Worm (Caenorhabditis elegans) whole organism, midembryonic: Measurements from ENCODE around the gene Y44F5A.1.

Source experiments
- T22C8.4 ChIP-seq: fragments of 200-800 bp; sonication (Bioruptor generic); IDR thresholded peaks from 2 replicates; pipeline ENCODE4 v1.3.6; 2022; ENCODE audit warnings: missing genetic modification characterization, missing compliant biosample characterization
- cog-1 ChIP-seq: sonication (generic microtip); optimal IDR thresholded peaks from 2 replicates; lab custom pipeline; 2016; ENCODE audit warnings: missing genetic modification characterization, missing compliant biosample characterization
- flt-1 ChIP-seq: fragments of 200-800 bp; sonication (Bioruptor generic); IDR thresholded peaks from 2 replicates; pipeline ENCODE4 v1.3.6; 2022; ENCODE audit warnings: missing genetic modification characterization, missing compliant biosample characterization
- klf-2 ChIP-seq: fragments of 200-800 bp; sonication (Bioruptor generic); conservative IDR thresholded peaks from 2 replicates; pipeline ENCODE4 v1.3.6; 2022; ENCODE audit warnings: missing genetic modification reagents, missing genetic modification characterization, missing compliant biosample characterization
- med-1 ChIP-seq: sonication (generic microtip); optimal IDR thresholded peaks from 2 replicates; lab custom pipeline; 2017; ENCODE audit warnings: missing genetic modification characterization, mild to moderate bottlenecking, missing compliant biosample characterization, antibody characterized with exemption, missing genetic modification reagents; ENCODE audit not compliant: insufficient read depth
- ref-1 ChIP-seq: fragments of 200-800 bp; sonication (Bioruptor generic); conservative IDR thresholded peaks from 2 replicates; pipeline ENCODE4 v1.3.6; 2022; ENCODE audit warnings: missing genetic modification reagents, missing genetic modification characterization, missing compliant biosample characterization
- tab-1 ChIP-seq: fragments of 200-800 bp; sonication (Bioruptor generic); IDR thresholded peaks from 2 replicates; pipeline ENCODE4 v1.3.6; 2022; ENCODE audit warnings: missing genetic modification characterization, missing compliant biosample characterization
- ztf-23 ChIP-seq: fragments of 200-800 bp; sonication (Bioruptor generic); IDR thresholded peaks from 2 replicates; pipeline ENCODE4 v1.3.6; 2022; ENCODE audit warnings: missing genetic modification reagents, missing genetic modification characterization, missing compliant biosample characterization
- ztf-29 ChIP-seq: fragments of 200-800 bp; sonication (Bioruptor generic); IDR thresholded peaks from 2 replicates; pipeline ENCODE4 v1.3.6; 2022; ENCODE audit warnings: missing genetic modification reagents, missing genetic modification characterization, missing compliant biosample characterization

Y44F5A.1 gene

ce11 chrIII:4224722-4225121 is 22.7 kb downstream of the Y44F5A.1 start:
- TF ChIP-seq cog-1 (tag; lab: Kevin White, UChicago) (no peak), klf-2 (GFP tag; lab: Robert Waterston, UW) (no peak), ref-1 (GFP tag; lab: Robert Waterston, UW) (no peak), flt-1 (GFP tag; lab: Robert Waterston, UW) (no peak), tab-1 (GFP tag; lab: Robert Waterston, UW) (no peak), ztf-23 (no peak), med-1 (GFP tag; lab: Kevin White, UChicago) (no peak), T22C8.4 (GFP tag; lab: Robert Waterston, UW) (no peak), ztf-29 (GFP tag; lab: Robert Waterston, UW) (no peak)

- TF ChIP-seq klf-2 (GFP tag; lab: Robert Waterston, UW), result no peak
- peak; percentile 39; the same call in 1 of the 2 replicates for TF ChIP-seq ztf-29 (GFP tag; lab: Robert Waterston, UW)
- no peak for TF ChIP-seq ref-1 (GFP tag; lab: Robert Waterston, UW)
- TF ChIP-seq med-1 (GFP tag; lab: Kevin White, UChicago), result no peak
- peak; percentile 56 for TF ChIP-seq cog-1 (tag; lab: Kevin White, UChicago)
- no peak for TF ChIP-seq tab-1 (GFP tag; lab: Robert Waterston, UW)
- no peak for TF ChIP-seq flt-1 (GFP tag; lab: Robert Waterston, UW)
- TF ChIP-seq T22C8.4 (GFP tag; lab: Robert Waterston, UW), result no peak
- no peak for TF ChIP-seq ztf-23
Measured at ce11 chrIII:4223668-4224127, 23.8 kb downstream of the Y44F5A.1 start.

- TF ChIP-seq tab-1 (GFP tag; lab: Robert Waterston, UW), result no peak
- TF ChIP-seq flt-1 (GFP tag; lab: Robert Waterston, UW), result no peak
- no peak for TF ChIP-seq T22C8.4 (GFP tag; lab: Robert Waterston, UW)
Measured at ce11 chrIII:4221527-4221926, 25.9 kb downstream of the Y44F5A.1 start.

ce11 chrIII:4220864-4221263 is 26.6 kb downstream of the Y44F5A.1 start:
- no peak for TF ChIP-seq med-1 (GFP tag; lab: Kevin White, UChicago)
- TF ChIP-seq ref-1 (GFP tag; lab: Robert Waterston, UW), result no peak
- no peak for TF ChIP-seq ztf-23
- no peak for TF ChIP-seq ztf-29 (GFP tag; lab: Robert Waterston, UW)

- TF ChIP-seq klf-2 (GFP tag; lab: Robert Waterston, UW) (no peak), flt-1 (GFP tag; lab: Robert Waterston, UW) (no peak), ztf-29 (GFP tag; lab: Robert Waterston, UW) (no peak), ztf-23 (no peak), med-1 (GFP tag; lab: Kevin White, UChicago) (no peak), cog-1 (tag; lab: Kevin White, UChicago) (no peak), T22C8.4 (GFP tag; lab: Robert Waterston, UW) (no peak), tab-1 (GFP tag; lab: Robert Waterston, UW) (no peak), ref-1 (GFP tag; lab: Robert Waterston, UW) (no peak)
Measured at ce11 chrIII:4210661-4211060, 36.8 kb downstream of the Y44F5A.1 start.

ce11 chrIII:4209188-4209587 is 38.3 kb downstream of the Y44F5A.1 start, which contains the start of gene phlp-2:
Gene phlp-2, plus strand, starts transcription at chrIII:4209488.
- TF ChIP-seq T22C8.4 (GFP tag; lab: Robert Waterston, UW) (no peak), ref-1 (GFP tag; lab: Robert Waterston, UW) (no peak), klf-2 (GFP tag; lab: Robert Waterston, UW) (no peak), flt-1 (GFP tag; lab: Robert Waterston, UW) (no peak), cog-1 (tag; lab: Kevin White, UChicago) (no peak), ztf-23 (no peak), ztf-29 (GFP tag; lab: Robert Waterston, UW) (no peak), tab-1 (GFP tag; lab: Robert Waterston, UW) (no peak), med-1 (GFP tag; lab: Kevin White, UChicago) (no peak)

ce11 chrIII:4208210-4208609 is 39.3 kb downstream of the Y44F5A.1 start:
- TF ChIP-seq flt-1 (GFP tag; lab: Robert Waterston, UW) (no peak), klf-2 (GFP tag; lab: Robert Waterston, UW) (no peak), T22C8.4 (GFP tag; lab: Robert Waterston, UW) (no peak), ztf-23 (no peak), ztf-29 (GFP tag; lab: Robert Waterston, UW) (no peak), cog-1 (tag; lab: Kevin White, UChicago) (no peak), med-1 (GFP tag; lab: Kevin White, UChicago) (no peak), tab-1 (GFP tag; lab: Robert Waterston, UW) (no peak), ref-1 (GFP tag; lab: Robert Waterston, UW) (no peak)

- no peak for TF ChIP-seq T22C8.4 (GFP tag; lab: Robert Waterston, UW)
- TF ChIP-seq cog-1 (tag; lab: Kevin White, UChicago), result no peak
- TF ChIP-seq ztf-29 (GFP tag; lab: Robert Waterston, UW), result no peak
Measured at ce11 chrIII:4205751-4206327, 41.6 kb downstream of the Y44F5A.1 start, which contains the start of gene R74.8. Gene R74.8, plus strand, starts transcription at chrIII:4206277.

- TF ChIP-seq ref-1 (GFP tag; lab: Robert Waterston, UW) (no peak), flt-1 (GFP tag; lab: Robert Waterston, UW) (no peak), cog-1 (tag; lab: Kevin White, UChicago) (no peak), klf-2 (GFP tag; lab: Robert Waterston, UW) (no peak), T22C8.4 (GFP tag; lab: Robert Waterston, UW) (no peak), tab-1 (GFP tag; lab: Robert Waterston, UW) (no peak), med-1 (GFP tag; lab: Kevin White, UChicago) (no peak), ztf-29 (GFP tag; lab: Robert Waterston, UW) (no peak), ztf-23 (no peak)
Measured at ce11 chrIII:4204964-4205363, 42.5 kb downstream of the Y44F5A.1 start.
